Fruit fly (Drosophila melanogaster) whole organism, embryonic: Measurements from ENCODE around the gene MED14.

Experiments used
- ATbp ChIP-seq: fragments of 200-800 bp; sonication (Bioruptor generic); optimal IDR thresholded peaks from 2 replicates; lab custom pipeline; 2017; ENCODE audit warnings: missing biosample characterization, mild to moderate bottlenecking, missing genetic modification characterization, missing genetic modification reagents
- CG10543 ChIP-seq: fragments of 200-800 bp; sonication (Bioruptor generic); optimal IDR thresholded peaks from 3 replicates; lab custom pipeline; 2017; ENCODE audit warnings: missing biosample characterization, mild to moderate bottlenecking, missing genetic modification characterization, moderate library complexity
- CG11085 ChIP-seq: fragments of 200-800 bp; sonication (Bioruptor generic); IDR thresholded peaks from 2 replicates; pipeline ENCODE4 v1.3.6; 2022; ENCODE audit warnings: missing biosample characterization, missing genetic modification characterization
- CG12071 ChIP-seq: fragments of 200-800 bp; sonication (Bioruptor generic); optimal IDR thresholded peaks from 3 replicates; lab custom pipeline; 2018; ENCODE audit warnings: missing biosample characterization, mild to moderate bottlenecking, missing genetic modification characterization
- CG12299 ChIP-seq: fragments of 200-800 bp; sonication (Bioruptor generic); optimal IDR thresholded peaks from 2 replicates; lab custom pipeline; 2018; ENCODE audit warnings: missing biosample characterization, mild to moderate bottlenecking, missing genetic modification characterization
- CG12769 ChIP-seq: fragments of 200-800 bp; sonication (Bioruptor generic); optimal IDR thresholded peaks from 2 replicates; lab custom pipeline; 2019; ENCODE audit warnings: missing biosample characterization, mild to moderate bottlenecking, missing genetic modification characterization, moderate library complexity
- CG15269 ChIP-seq: fragments of 200-800 bp; sonication (Bioruptor generic); optimal IDR thresholded peaks from 2 replicates; lab custom pipeline; 2018; ENCODE audit warnings: missing biosample characterization, mild to moderate bottlenecking, missing genetic modification characterization, moderate library complexity
- CG15696 ChIP-seq: fragments of 200-800 bp; sonication (Bioruptor generic); optimal IDR thresholded peaks from 2 replicates; lab custom pipeline; 2019; ENCODE audit warnings: missing biosample characterization, mild to moderate bottlenecking, missing genetic modification characterization, moderate library complexity
- CG17328 ChIP-seq: fragments of 200-800 bp; sonication (Bioruptor generic); IDR thresholded peaks from 2 replicates; pipeline ENCODE4 v1.3.6; 2022; ENCODE audit warnings: missing biosample characterization, missing genetic modification characterization
- CG17359 ChIP-seq: fragments of 200-800 bp; sonication (Bioruptor generic); optimal IDR thresholded peaks from 3 replicates; lab custom pipeline; 2018; ENCODE audit warnings: missing biosample characterization, mild to moderate bottlenecking, missing genetic modification characterization, moderate library complexity
- CG17802 ChIP-seq: fragments of 200-800 bp; sonication (Bioruptor generic); optimal IDR thresholded peaks from 2 replicates; lab custom pipeline; 2018; ENCODE audit warnings: missing biosample characterization, mild to moderate bottlenecking, missing genetic modification characterization, moderate library complexity
- CG17912 ChIP-seq: fragments of 200-800 bp; sonication (Bioruptor generic); optimal IDR thresholded peaks from 2 replicates; lab custom pipeline; 2018; ENCODE audit warnings: missing biosample characterization, mild to moderate bottlenecking, missing genetic modification characterization
- CG2199 ChIP-seq: fragments of 200-800 bp; sonication (Bioruptor generic); IDR thresholded peaks from 3 replicates; pipeline ENCODE4 v1.3.6; 2022; ENCODE audit warnings: missing biosample characterization, missing genetic modification characterization
- CG31224 ChIP-seq: fragments of 200-800 bp; sonication (Bioruptor generic); IDR thresholded peaks from 2 replicates; pipeline ENCODE4 v1.3.6; 2022; ENCODE audit warnings: missing biosample characterization, missing genetic modification characterization
- CG32767 ChIP-seq: fragments of 200-800 bp; sonication (Bioruptor generic); IDR thresholded peaks from 2 replicates; pipeline ENCODE4 v1.3.6; 2022; ENCODE audit warnings: missing biosample characterization, missing genetic modification characterization
- CG34376 ChIP-seq: fragments of 200-800 bp; sonication (Bioruptor generic); optimal IDR thresholded peaks from 2 replicates; lab custom pipeline; 2018; ENCODE audit warnings: missing biosample characterization, mild to moderate bottlenecking, missing genetic modification characterization
- CG3726 ChIP-seq: fragments of 200-800 bp; sonication (Bioruptor generic); IDR thresholded peaks from 3 replicates; pipeline ENCODE4, ENCODE4 v1.3.6; 2022; ENCODE audit warnings: missing biosample characterization, missing genetic modification characterization
- D ChIP-seq, 2 experiments: fragments of 200-800 bp in 1 of 2; fragments of >200 bp in 1 of 2; sonication (Bioruptor generic) in 1 of 2; optimal IDR thresholded peaks; 2 replicates in 1 of 2; 3 replicates in 1 of 2; lab custom pipeline; 2017; ENCODE audit warnings: mild to moderate bottlenecking in 1 of 2, missing biosample characterization in 1 of 2, missing genetic modification characterization in 1 of 2, missing genetic modification reagents in 1 of 2
- D19A ChIP-seq: fragments of 200-800 bp; optimal IDR thresholded peaks from 3 replicates; lab custom pipeline; 2019; ENCODE audit warnings: missing biosample characterization, mild to moderate bottlenecking, missing genetic modification characterization, moderate library complexity
- Drgx ChIP-seq: fragments of 200-800 bp; sonication (Bioruptor generic); IDR thresholded peaks from 2 replicates; pipeline ENCODE4 v1.3.6; 2022; ENCODE audit warnings: missing biosample characterization, missing genetic modification characterization
- Meics ChIP-seq: fragments of 200-800 bp; sonication (Bioruptor generic); optimal IDR thresholded peaks from 2 replicates; lab custom pipeline; 2017; ENCODE audit warnings: missing biosample characterization, mild to moderate bottlenecking, missing genetic modification characterization
- Pdp1 ChIP-seq, 2 experiments: fragments of 200-800 bp; sonication (Bioruptor generic); optimal IDR thresholded peaks; 3 replicates each; lab custom pipeline; 2016; ENCODE audit warnings: missing biosample characterization in 2 of 2, missing genetic modification characterization in 2 of 2, mild to moderate bottlenecking in 1 of 2, moderate library complexity in 1 of 2
- Sox100B ChIP-seq: fragments of 200-800 bp; sonication (Bioruptor generic); optimal IDR thresholded peaks from 3 replicates; lab custom pipeline; 2018; ENCODE audit warnings: missing biosample characterization, mild to moderate bottlenecking, missing genetic modification characterization
- Vsx1 ChIP-seq: fragments of 200-800 bp; sonication (Bioruptor generic); optimal IDR thresholded peaks from 2 replicates; lab custom pipeline; 2017; ENCODE audit warnings: missing biosample characterization, mild to moderate bottlenecking, missing genetic modification characterization, missing genetic modification reagents
- ac ChIP-seq: fragments of 200-800 bp; sonication (Bioruptor generic); optimal IDR thresholded peaks from 3 replicates; lab custom pipeline; 2017; ENCODE audit warnings: missing biosample characterization, mild to moderate bottlenecking, missing genetic modification characterization
- ara ChIP-seq: fragments of 200-800 bp; sonication (Bioruptor generic); IDR thresholded peaks from 2 replicates; pipeline ENCODE4 v1.3.6; 2022; ENCODE audit warnings: missing biosample characterization, missing genetic modification characterization
- cg ChIP-seq: fragments of 200-800 bp; sonication (Bioruptor generic); optimal IDR thresholded peaks from 3 replicates; lab custom pipeline; 2019; ENCODE audit warnings: missing biosample characterization, mild to moderate bottlenecking, missing genetic modification characterization, moderate library complexity
- chinmo ChIP-seq: fragments of 200-800 bp; sonication (Bioruptor generic); IDR thresholded peaks from 4 replicates; pipeline ENCODE4 v1.3.6; 2022; ENCODE audit warnings: missing biosample characterization, missing genetic modification characterization; ENCODE audit not compliant: partially characterized antibody
- crol ChIP-seq: fragments of 200-800 bp; sonication (Bioruptor generic); IDR thresholded peaks from 2 replicates; pipeline ENCODE4 v1.3.6; 2022; ENCODE audit warnings: missing biosample characterization, missing genetic modification characterization
- disco-r ChIP-seq: fragments of 200-800 bp; sonication (Bioruptor generic); optimal IDR thresholded peaks from 2 replicates; lab custom pipeline; 2016; ENCODE audit warnings: missing biosample characterization, missing genetic modification characterization
- eve ChIP-seq, 2 experiments: fragments of >200 bp; optimal IDR thresholded peaks; 2 replicates each; lab custom pipeline; 2017; ENCODE audit warnings: missing biosample characterization in 2 of 2, missing genetic modification characterization in 2 of 2
- ftz-f1 ChIP-seq: fragments of 200-800 bp; sonication (Bioruptor generic); optimal IDR thresholded peaks from 2 replicates; lab custom pipeline; 2016; ENCODE audit warnings: missing biosample characterization, missing genetic modification characterization
- gem ChIP-seq: fragments of 200-800 bp; sonication (Bioruptor generic); optimal IDR thresholded peaks from 2 replicates; lab custom pipeline; 2019; ENCODE audit warnings: missing biosample characterization, mild to moderate bottlenecking, missing genetic modification characterization, moderate library complexity
- gsb-n ChIP-seq: fragments of 200-800 bp; sonication (Bioruptor generic); optimal IDR thresholded peaks from 3 replicates; lab custom pipeline; 2018; ENCODE audit warnings: missing biosample characterization, mild to moderate bottlenecking, missing genetic modification characterization
- h ChIP-seq: fragments of >200 bp; optimal IDR thresholded peaks from 2 replicates; lab custom pipeline; 2017
- kah ChIP-seq: fragments of 200-800 bp; sonication (Bioruptor generic); optimal IDR thresholded peaks from 2 replicates; lab custom pipeline; 2018; ENCODE audit warnings: missing biosample characterization, mild to moderate bottlenecking, missing genetic modification characterization
- kay ChIP-seq: fragments of 200-800 bp; sonication (Bioruptor generic); optimal IDR thresholded peaks from 2 replicates; lab custom pipeline; 2016; ENCODE audit warnings: missing biosample characterization, missing genetic modification characterization
- lmd ChIP-seq: fragments of 200-800 bp; sonication (Bioruptor generic); IDR thresholded peaks from 2 replicates; pipeline ENCODE4 v1.3.6; 2022; ENCODE audit warnings: missing biosample characterization, missing genetic modification characterization
- lola ChIP-seq, 3 experiments: fragments of >200 bp in 2 of 3; fragments of 200-800 bp in 1 of 3; sonication (Bioruptor generic) in 1 of 3; optimal IDR thresholded peaks; 2 replicates each; lab custom pipeline; 2017 to 2019; ENCODE audit warnings: missing biosample characterization in 3 of 3, missing genetic modification characterization in 3 of 3, mild to moderate bottlenecking in 1 of 3, moderate library complexity in 1 of 3
- mirr ChIP-seq: fragments of 200-800 bp; sonication (Bioruptor generic); optimal IDR thresholded peaks from 3 replicates; lab custom pipeline; 2018; ENCODE audit warnings: missing biosample characterization, mild to moderate bottlenecking, missing genetic modification characterization
- nau ChIP-seq: fragments of 200-800 bp; sonication (Bioruptor generic); optimal IDR thresholded peaks from 3 replicates; lab custom pipeline; 2017; ENCODE audit warnings: missing biosample characterization, mild to moderate bottlenecking, missing genetic modification characterization, missing genetic modification reagents
- phol ChIP-seq: fragments of 200-800 bp; sonication (Bioruptor generic); optimal IDR thresholded peaks from 3 replicates; lab custom pipeline; 2018; ENCODE audit warnings: missing biosample characterization, mild to moderate bottlenecking, missing genetic modification characterization, moderate library complexity
- run ChIP-seq: fragments of 200-800 bp; sonication (Bioruptor generic); optimal IDR thresholded peaks from 3 replicates; lab custom pipeline; 2018; ENCODE audit warnings: missing biosample characterization, mild to moderate bottlenecking, missing genetic modification characterization
- schlank ChIP-seq: fragments of 200-800 bp; sonication (Bioruptor generic); optimal IDR thresholded peaks from 2 replicates; lab custom pipeline; 2018; ENCODE audit warnings: missing biosample characterization, mild to moderate bottlenecking, missing genetic modification characterization
- sd ChIP-seq: fragments of 200-800 bp; sonication (Bioruptor generic); optimal IDR thresholded peaks from 3 replicates; lab custom pipeline; 2018; ENCODE audit warnings: missing biosample characterization, mild to moderate bottlenecking, missing genetic modification characterization, moderate library complexity
- sens ChIP-seq: fragments of 200-800 bp; sonication (Bioruptor generic); peaks from one replicate; lab custom pipeline; 2016; ENCODE audit warnings: missing biosample characterization, missing genetic modification characterization
- so ChIP-seq: fragments of 200-800 bp; sonication (Bioruptor generic); IDR thresholded peaks from 3 replicates; pipeline ENCODE4 v1.3.6; 2022; ENCODE audit warnings: missing biosample characterization, missing genetic modification characterization
- sqz ChIP-seq: fragments of 200-800 bp; sonication (Bioruptor generic); optimal IDR thresholded peaks from 3 replicates; lab custom pipeline; 2018; ENCODE audit warnings: missing biosample characterization, mild to moderate bottlenecking, missing genetic modification characterization
- vvl ChIP-seq: fragments of 200-800 bp; sonication (Bioruptor generic); IDR thresholded peaks from 2 replicates; pipeline ENCODE4 v1.3.6; 2022; ENCODE audit warnings: missing biosample characterization, missing genetic modification characterization

Gene MED14

dm6 chr3L:638757-639353 lies 45.8 kb downstream of the MED14 start (continued):
- TF ChIP-seq crol (GFP tag; lab: Robert Waterston, UW) (peak; percentile 76; the same call in 1 of the 2 replicates), Drgx (GFP tag; lab: Robert Waterston, UW) (0 out of 2 replicates have a peak, but pooled peaks have one; percentile 29), CG12769 (tag; lab: Kevin White, UChicago) (peak; percentile 68), disco-r (no peak), gsb-n (tag; lab: Kevin White, UChicago) (peak; percentile 31), lola (GFP tag; optimal IDR thresholded peaks at IDR 0.05; lab: Kevin White, UChicago) (peak in 1 of 3 experiments; percentile 27), mirr (GFP tag; lab: Kevin White, UChicago) (peak; percentile 83), D (optimal IDR thresholded peaks at IDR 0.05; lab: Kevin White, UChicago) (no peak), D (GFP tag; optimal IDR thresholded peaks at IDR 0.05; lab: Kevin White, UChicago) (peak; percentile 33), CG34376 (GFP tag; lab: Kevin White, UChicago) (peak; percentile 11), Meics (GFP tag; lab: Kevin White, UChicago) (peak; percentile 8), ac (GFP tag; lab: Kevin White, UChicago) (no peak), chinmo (GFP tag; lab: Robert Waterston, UW) (peak; percentile 79), Vsx1 (GFP tag; lab: Kevin White, UChicago) (peak; percentile 19), ara (GFP tag; lab: Robert Waterston, UW) (peak; percentile 11; the same call in 1 of the 2 replicates), CG31224 (GFP tag; lab: Robert Waterston, UW) (no peak), D19A (tag; lab: Kevin White, UChicago) (peak; percentile 46), CG32767 (GFP tag; lab: Robert Waterston, UW) (no peak), CG12299 (tag; lab: Kevin White, UChicago) (no peak), CG10543 (GFP tag; lab: Kevin White, UChicago) (peak; percentile 41), CG2199 (peak; percentile 66; the same call in 1 of the 3 replicates), CG17912 (no peak), vvl (GFP tag; lab: Robert Waterston, UW) (peak; percentile 25; the same call in 1 of the 2 replicates), Sox100B (peak; percentile 4), sd (tag; lab: Kevin White, UChicago) (peak; percentile 100), schlank (tag; lab: Kevin White, UChicago) (no peak), h (no peak), Pdp1 (GFP tag; optimal IDR thresholded peaks at IDR 0.05; lab: Kevin White, UChicago) (peak in 1 of 2 experiments; percentile 78), ATbp (peak; percentile 10), gem (tag; lab: Kevin White, UChicago) (peak; percentile 23), ftz-f1 (GFP tag; lab: Kevin White, UChicago) (peak; percentile 88), CG15696 (tag; lab: Kevin White, UChicago) (no peak), kah (GFP tag; lab: Kevin White, UChicago) (no peak), nau (GFP tag; lab: Kevin White, UChicago) (no peak), sqz (GFP tag; lab: Kevin White, UChicago) (peak; percentile 90), cg (GFP tag; lab: Kevin White, UChicago) (peak; percentile 64), lmd (GFP tag; lab: Robert Waterston, UW) (no peak), CG17359 (tag; lab: Kevin White, UChicago) (peak; percentile 32), kay (GFP tag; lab: Kevin White, UChicago) (peak; percentile 74), CG11085 (no peak), CG17328 (no peak), CG15269 (tag; lab: Kevin White, UChicago) (peak; percentile 67), eve (GFP tag; optimal IDR thresholded peaks at IDR 0.05; lab: Kevin White, UChicago) (peak in 1 of 2 experiments; percentile 86), so (peak; percentile 36; the same call in 1 of the 3 replicates), phol (tag; lab: Kevin White, UChicago) (no peak), CG12071 (GFP tag; lab: Kevin White, UChicago) (peak; percentile 7), sens (GFP tag; lab: Kevin White, UChicago) (peak; percentile 89), CG3726 (GFP tag; lab: Robert Waterston, UW) (no peak), run (tag; lab: Kevin White, UChicago) (no peak), CG17802 (no peak)
- TF ChIP-seq, all 482 proteins: peak for 40
